Fruit fly (Drosophila melanogaster) whole organism, prepupa: ENCODE measurements around the gene Zip88E.

Source experiments
- Blimp-1 ChIP-seq: fragments of 200-800 bp; sonication (Bioruptor generic); optimal IDR thresholded peaks from 3 replicates; lab custom pipeline; 2017; ENCODE audit warnings: missing biosample characterization, missing genetic modification characterization, mild to moderate bottlenecking, moderate library complexity, missing genetic modification reagents
- CG11294 ChIP-seq: fragments of 200-800 bp; sonication (Bioruptor generic); IDR thresholded peaks from 2 replicates; pipeline ENCODE4 v1.3.6; 2022; ENCODE audit warnings: missing biosample characterization, missing genetic modification characterization
- CG11762 ChIP-seq: fragments of 200-800 bp; sonication (Bioruptor generic); optimal IDR thresholded peaks from 3 replicates; lab custom pipeline; 2016; ENCODE audit warnings: missing biosample characterization, missing genetic modification characterization; ENCODE audit not compliant: insufficient read depth
- CG11902 ChIP-seq: fragments of 200-800 bp; sonication (Bioruptor generic); optimal IDR thresholded peaks from 3 replicates; lab custom pipeline; 2016; ENCODE audit warnings: missing biosample characterization, missing genetic modification characterization
- CG15336 ChIP-seq: fragments of 200-800 bp; sonication (Bioruptor generic); IDR thresholded peaks from 2 replicates; pipeline ENCODE4 v1.3.6; 2022; ENCODE audit warnings: missing biosample characterization, missing genetic modification characterization
- CG1621 ChIP-seq: fragments of 200-800 bp; sonication (Bioruptor generic); optimal IDR thresholded peaks from 3 replicates; lab custom pipeline; 2018; ENCODE audit warnings: missing biosample characterization, mild to moderate bottlenecking, missing genetic modification characterization
- CG16779 ChIP-seq: fragments of 200-800 bp; sonication (Bioruptor generic); optimal IDR thresholded peaks from 3 replicates; lab custom pipeline; 2017; ENCODE audit warnings: missing biosample characterization, mild to moderate bottlenecking, missing genetic modification characterization
- CG31627 ChIP-seq: fragments of 200-800 bp; sonication (Bioruptor generic); optimal IDR thresholded peaks from 3 replicates; lab custom pipeline; 2016; ENCODE audit warnings: missing biosample characterization, missing genetic modification characterization
- CG32006 ChIP-seq: fragments of 200-800 bp; sonication (Bioruptor generic); optimal IDR thresholded peaks from 3 replicates; lab custom pipeline; 2017; ENCODE audit warnings: missing biosample characterization, mild to moderate bottlenecking, missing genetic modification characterization
- CG34406 ChIP-seq: fragments of 200-800 bp; sonication (Bioruptor generic); optimal IDR thresholded peaks from 3 replicates; lab custom pipeline; 2016; ENCODE audit warnings: missing biosample characterization, missing genetic modification characterization
- CG3919 ChIP-seq: fragments of 200-800 bp; sonication (Bioruptor generic); optimal IDR thresholded peaks from 3 replicates; lab custom pipeline; 2016; ENCODE audit warnings: missing biosample characterization, missing genetic modification characterization
- CG6276 ChIP-seq: fragments of 200-800 bp; sonication (Bioruptor generic); optimal IDR thresholded peaks from 2 replicates; lab custom pipeline; 2017; ENCODE audit warnings: missing biosample characterization, mild to moderate bottlenecking, missing genetic modification characterization
- CG6792 ChIP-seq: fragments of 200-800 bp; sonication (Bioruptor generic); optimal IDR thresholded peaks from 3 replicates; lab custom pipeline; 2016; ENCODE audit warnings: missing biosample characterization, missing genetic modification characterization
- CG6808 ChIP-seq: fragments of 200-800 bp; sonication (Bioruptor generic); optimal IDR thresholded peaks from 3 replicates; lab custom pipeline; 2017; ENCODE audit warnings: missing biosample characterization, missing genetic modification characterization, mild to moderate bottlenecking, moderate library complexity, missing genetic modification reagents
- CG7368 ChIP-seq: fragments of 200-800 bp; sonication (Bioruptor generic); optimal IDR thresholded peaks from 3 replicates; lab custom pipeline; 2016; ENCODE audit warnings: missing biosample characterization, missing genetic modification characterization
- CG8119 ChIP-seq: fragments of 200-800 bp; sonication (Bioruptor generic); IDR thresholded peaks from 3 replicates; pipeline ENCODE4 v1.3.6; 2022; ENCODE audit warnings: missing biosample characterization, missing genetic modification characterization
- CG8319 ChIP-seq: fragments of 200-800 bp; sonication (Bioruptor generic); optimal IDR thresholded peaks from 3 replicates; lab custom pipeline; 2016; ENCODE audit warnings: missing biosample characterization, missing genetic modification characterization
- CG8632 ChIP-seq: fragments of 200-800 bp; sonication (Bioruptor generic); optimal IDR thresholded peaks from 3 replicates; lab custom pipeline; 2016; ENCODE audit warnings: missing biosample characterization, missing genetic modification characterization
- CG9139 ChIP-seq: fragments of 200-800 bp; sonication (Bioruptor generic); optimal IDR thresholded peaks from 3 replicates; lab custom pipeline; 2017; ENCODE audit warnings: missing biosample characterization, mild to moderate bottlenecking, missing genetic modification characterization
- Eip75B ChIP-seq: fragments of 200-800 bp; sonication (Bioruptor generic); optimal IDR thresholded peaks from 3 replicates; lab custom pipeline; 2016; ENCODE audit warnings: missing biosample characterization, missing genetic modification characterization
- Eip78C ChIP-seq: fragments of 200-800 bp; sonication (Bioruptor generic); peaks from one replicate; lab custom pipeline; 2016; ENCODE audit warnings: missing biosample characterization, missing genetic modification characterization
- Ets21C ChIP-seq: fragments of 200-800 bp; sonication (Bioruptor generic); optimal IDR thresholded peaks from 3 replicates; lab custom pipeline; 2016; ENCODE audit warnings: missing biosample characterization, missing genetic modification characterization
- Ets96B ChIP-seq: fragments of 200-800 bp; optimal IDR thresholded peaks from 2 replicates; lab custom pipeline; 2019; ENCODE audit warnings: missing biosample characterization, mild to moderate bottlenecking, missing genetic modification characterization, moderate library complexity
- Gug ChIP-seq: fragments of 200-800 bp; sonication (Bioruptor generic); IDR thresholded peaks from 2 replicates; pipeline ENCODE4 v1.3.6; 2022; ENCODE audit warnings: missing biosample characterization, missing genetic modification characterization
- Hr38 ChIP-seq: sonication (Bioruptor generic); optimal IDR thresholded peaks from 2 replicates; lab custom pipeline; 2016; ENCODE audit warnings: missing biosample characterization, missing genetic modification characterization
- Hr39 ChIP-seq: fragments of 200-800 bp; sonication (Bioruptor generic); optimal IDR thresholded peaks from 2 replicates; lab custom pipeline; 2016; ENCODE audit warnings: missing biosample characterization, missing genetic modification characterization
- Lpt ChIP-seq: fragments of 200-800 bp; sonication (Bioruptor generic); optimal IDR thresholded peaks from 3 replicates; lab custom pipeline; 2016; ENCODE audit warnings: missing biosample characterization, missing genetic modification characterization
- Met ChIP-seq: fragments of 200-800 bp; sonication (Bioruptor generic); optimal IDR thresholded peaks from 3 replicates; lab custom pipeline; 2016; ENCODE audit warnings: missing biosample characterization, missing genetic modification characterization
- OdsH ChIP-seq: fragments of 200-800 bp; sonication (Bioruptor generic); optimal IDR thresholded peaks from 3 replicates; lab custom pipeline; 2016; ENCODE audit warnings: missing biosample characterization, missing genetic modification characterization
- Smox ChIP-seq: fragments of 200-800 bp; sonication (Bioruptor generic); optimal IDR thresholded peaks from 3 replicates; lab custom pipeline; 2016; ENCODE audit warnings: missing biosample characterization, missing genetic modification characterization
- Sox14 ChIP-seq: fragments of 200-800 bp; sonication (Bioruptor generic); optimal IDR thresholded peaks from 3 replicates; lab custom pipeline; 2016; ENCODE audit warnings: missing biosample characterization, missing genetic modification characterization
- Sox15 ChIP-seq: fragments of 200-800 bp; sonication (Bioruptor generic); optimal IDR thresholded peaks from 3 replicates; lab custom pipeline; 2016; ENCODE audit warnings: missing biosample characterization, missing genetic modification characterization
- achi ChIP-seq: fragments of 200-800 bp; sonication (Bioruptor generic); optimal IDR thresholded peaks from 3 replicates; lab custom pipeline; 2016; ENCODE audit warnings: missing biosample characterization, missing genetic modification characterization
- acj6 ChIP-seq: fragments of 200-800 bp; sonication (Bioruptor generic); optimal IDR thresholded peaks from 3 replicates; lab custom pipeline; 2016; ENCODE audit warnings: missing biosample characterization, missing genetic modification characterization
- dac ChIP-seq: fragments of 200-800 bp; sonication (Bioruptor generic); optimal IDR thresholded peaks from 2 replicates; lab custom pipeline; 2017; ENCODE audit warnings: missing biosample characterization, mild to moderate bottlenecking, missing genetic modification characterization
- dsx ChIP-seq: fragments of 200-800 bp; optimal IDR thresholded peaks from 3 replicates; lab custom pipeline; 2019; ENCODE audit warnings: missing biosample characterization, mild to moderate bottlenecking, missing genetic modification characterization, moderate library complexity; ENCODE audit not compliant: poor library complexity, severe bottlenecking
- eg ChIP-seq: fragments of 200-800 bp; sonication (Bioruptor generic); IDR thresholded peaks from 3 replicates; pipeline ENCODE4 v1.3.6; 2022; ENCODE audit warnings: missing biosample characterization, missing genetic modification characterization
- esn ChIP-seq: fragments of 200-800 bp; sonication (Bioruptor generic); optimal IDR thresholded peaks from 2 replicates; lab custom pipeline; 2016; ENCODE audit warnings: missing biosample characterization, mild to moderate bottlenecking, missing genetic modification characterization, moderate library complexity
- fd59A ChIP-seq: fragments of 200-800 bp; sonication (Bioruptor generic); optimal IDR thresholded peaks from 2 replicates; lab custom pipeline; 2017; ENCODE audit warnings: missing biosample characterization, mild to moderate bottlenecking, missing genetic modification characterization, missing genetic modification reagents
- fd85E ChIP-seq: fragments of 200-800 bp; sonication (Bioruptor generic); optimal IDR thresholded peaks from 3 replicates; lab custom pipeline; 2016; ENCODE audit warnings: missing biosample characterization, missing genetic modification characterization
- fkh ChIP-seq: fragments of 200-800 bp; sonication (Bioruptor generic); optimal IDR thresholded peaks from 3 replicates; lab custom pipeline; 2017; ENCODE audit warnings: missing biosample characterization, mild to moderate bottlenecking, missing genetic modification characterization, moderate library complexity
- lz ChIP-seq: fragments of 200-800 bp; sonication (Bioruptor generic); optimal IDR thresholded peaks from 3 replicates; lab custom pipeline; 2016; ENCODE audit warnings: missing biosample characterization, missing genetic modification characterization
- net ChIP-seq: fragments of 200-800 bp; sonication (Bioruptor generic); optimal IDR thresholded peaks from 3 replicates; lab custom pipeline; 2016; ENCODE audit warnings: missing biosample characterization, missing genetic modification characterization
- pdm3 ChIP-seq: fragments of 200-800 bp; sonication (Bioruptor generic); optimal IDR thresholded peaks from 3 replicates; lab custom pipeline; 2016; ENCODE audit warnings: missing biosample characterization, missing genetic modification characterization
- spab ChIP-seq: fragments of 200-800 bp; sonication (Bioruptor generic); optimal IDR thresholded peaks from 2 replicates; lab custom pipeline; 2017; ENCODE audit warnings: missing biosample characterization, mild to moderate bottlenecking, missing genetic modification characterization, missing genetic modification reagents
- ss ChIP-seq, 2 experiments: fragments of 200-800 bp; sonication (Bioruptor generic); optimal IDR thresholded peaks; 2 replicates in 1 of 2; 3 replicates in 1 of 2; lab custom pipeline; 2017 to 2018; ENCODE audit warnings: mild to moderate bottlenecking in 2 of 2, missing biosample characterization in 2 of 2, missing genetic modification characterization in 2 of 2, moderate library complexity in 1 of 2
- svp ChIP-seq: fragments of 200-800 bp; sonication (Bioruptor generic); peaks from one replicate; lab custom pipeline; 2016; ENCODE audit warnings: missing biosample characterization, missing genetic modification characterization
- topi ChIP-seq: fragments of 200-800 bp; sonication (Bioruptor generic); optimal IDR thresholded peaks from 3 replicates; lab custom pipeline; 2016; ENCODE audit warnings: missing biosample characterization, missing genetic modification characterization
- vri ChIP-seq: fragments of 200-800 bp; sonication (Bioruptor generic); optimal IDR thresholded peaks from 3 replicates; lab custom pipeline; 2016; ENCODE audit warnings: missing biosample characterization, mild to moderate bottlenecking, missing genetic modification characterization

The Zip88E gene

dm6 chr3R:15268856-15269255, 394 bp downstream of the Zip88E start:
- TF ChIP-seq CG11902 (GFP tag; lab: Kevin White, UChicago) (no peak), Eip75B (GFP tag; lab: Kevin White, UChicago) (no peak), fd85E (GFP tag; lab: Kevin White, UChicago) (no peak), Met (no peak), svp (GFP tag; lab: Kevin White, UChicago) (no peak), CG11762 (GFP tag; lab: Kevin White, UChicago) (no peak), Ets21C (GFP tag; lab: Kevin White, UChicago) (no peak), CG1621 (tag; lab: Kevin White, UChicago) (no peak), CG9139 (no peak), achi (GFP tag; lab: Kevin White, UChicago) (no peak)

- TF ChIP-seq CG7368 (GFP tag; lab: Kevin White, UChicago) = peak; percentile 96
- peak; percentile 97 for TF ChIP-seq CG31627 (GFP tag; lab: Kevin White, UChicago)
- TF ChIP-seq CG15336 (GFP tag; lab: Robert Waterston, UW) = peak; percentile 98
- peak; percentile 98 for TF ChIP-seq Ets96B (tag; lab: Kevin White, UChicago)
- peak; percentile 96 for TF ChIP-seq Met
- no peak for TF ChIP-seq fd85E (GFP tag; lab: Kevin White, UChicago)
- TF ChIP-seq CG16779 = no peak
- TF ChIP-seq dsx (GFP tag; lab: Kevin White, UChicago) = peak; percentile 97
- TF ChIP-seq CG32006 (GFP tag; lab: Kevin White, UChicago) = peak; percentile 98
- peak in 1 of 2 experiments; percentile 97 for TF ChIP-seq ss (GFP tag; optimal IDR thresholded peaks at IDR 0.05; lab: Kevin White, UChicago)
- peak; percentile 95 for TF ChIP-seq CG8319 (GFP tag; lab: Kevin White, UChicago)
- peak; percentile 93 for TF ChIP-seq CG1621 (tag; lab: Kevin White, UChicago)
- peak; percentile 96 for TF ChIP-seq CG6792 (GFP tag; lab: Kevin White, UChicago)
- peak; percentile 96 for TF ChIP-seq fd59A (GFP tag; lab: Kevin White, UChicago)
- TF ChIP-seq CG3919 (GFP tag; lab: Kevin White, UChicago) = peak; percentile 98
- peak; percentile 95 for TF ChIP-seq CG11294
- TF ChIP-seq Hr38 = no peak
- peak; percentile 97 for TF ChIP-seq CG8632 (GFP tag; lab: Kevin White, UChicago)
- TF ChIP-seq CG6276 (GFP tag; lab: Kevin White, UChicago) = no peak
- TF ChIP-seq pdm3 (GFP tag; lab: Kevin White, UChicago) = peak; percentile 97
- TF ChIP-seq CG34406 (GFP tag; lab: Kevin White, UChicago) = peak; percentile 97
- TF ChIP-seq eg = peak; percentile 97
- TF ChIP-seq CG8119 (GFP tag; lab: Robert Waterston, UW) = peak; percentile 98
- peak; percentile 89 for TF ChIP-seq dac (GFP tag; lab: Kevin White, UChicago)
- peak; percentile 93 for TF ChIP-seq CG11762 (GFP tag; lab: Kevin White, UChicago)
- peak; percentile 97 for TF ChIP-seq topi
- TF ChIP-seq Hr39 = peak; percentile 93
- TF ChIP-seq vri (GFP tag; lab: Kevin White, UChicago) = peak; percentile 93
- TF ChIP-seq spab = peak; percentile 94
- peak; percentile 93 for TF ChIP-seq Blimp-1 (GFP tag; lab: Kevin White, UChicago)
- TF ChIP-seq Sox14 = peak; percentile 97
- peak; percentile 98 for TF ChIP-seq esn
- peak; percentile 96 for TF ChIP-seq Eip75B (GFP tag; lab: Kevin White, UChicago)
- peak; percentile 96 for TF ChIP-seq Sox15 (GFP tag; lab: Kevin White, UChicago)
- TF ChIP-seq net = peak; percentile 96
- peak; percentile 99 for TF ChIP-seq Eip78C (GFP tag; lab: Kevin White, UChicago)
- peak; percentile 99 for TF ChIP-seq svp (GFP tag; lab: Kevin White, UChicago)
- TF ChIP-seq OdsH (GFP tag; lab: Kevin White, UChicago) = peak; percentile 98
- peak; percentile 97 for TF ChIP-seq lz
- no peak for TF ChIP-seq CG9139
- peak; percentile 97 for TF ChIP-seq acj6 (GFP tag; lab: Kevin White, UChicago)
- TF ChIP-seq Lpt (GFP tag; lab: Kevin White, UChicago) = peak; percentile 95
- TF ChIP-seq Smox (GFP tag; lab: Kevin White, UChicago) = peak; percentile 97
- TF ChIP-seq Ets21C (GFP tag; lab: Kevin White, UChicago) = peak; percentile 94
- TF ChIP-seq fkh (GFP tag; lab: Kevin White, UChicago) = no peak
- peak; percentile 98 for TF ChIP-seq CG6808 (GFP tag; lab: Kevin White, UChicago)
- TF ChIP-seq Gug (GFP tag; lab: Robert Waterston, UW) = peak; percentile 94
Measured at dm6 chr3R:15275158-15275623, 6.7 kb downstream of the Zip88E start, which contains the start of the genes Cp190 and CG4338. Gene Cp190, minus strand, starts transcription at chr3R:15275241. Gene CG4338, plus strand, starts transcription at chr3R:15275522.
